Worm (Caenorhabditis elegans) whole organism, early embryonic: ENCODE measurements around the gene ttr-29.

Experiments used
- B0310.2 ChIP-seq: sonication (generic microtip); optimal IDR thresholded peaks from 2 replicates; lab custom pipeline; 2016; ENCODE audit warnings: mild to moderate bottlenecking, missing genetic modification characterization, missing compliant biosample characterization
- F13C5.2 ChIP-seq: sonication (generic microtip); optimal IDR thresholded peaks from 2 replicates; lab custom pipeline; 2017; ENCODE audit warnings: mild to moderate bottlenecking, missing genetic modification characterization, inconsistent platforms, missing compliant biosample characterization
- aly-1 ChIP-seq: sonication (generic microtip); optimal IDR thresholded peaks from 2 replicates; lab custom pipeline; 2016; ENCODE audit warnings: missing genetic modification characterization, missing compliant biosample characterization
- ama-1 ChIP-seq: fragments of 150-350 bp; optimal IDR thresholded peaks from 2 replicates; lab custom pipeline; 2014
- ceh-36 ChIP-seq: sonication (generic microtip); optimal IDR thresholded peaks from 2 replicates; lab custom pipeline; 2016; ENCODE audit warnings: missing genetic modification characterization, inconsistent platforms, missing compliant biosample characterization
- ets-7 ChIP-seq: sonication (generic microtip); optimal IDR thresholded peaks from 2 replicates; lab custom pipeline; 2016; ENCODE audit warnings: missing genotype, missing genetic modification characterization, missing compliant biosample characterization
- flt-1 ChIP-seq: fragments of 200-800 bp; sonication (Bioruptor generic); IDR thresholded peaks from 2 replicates; pipeline ENCODE4 v1.3.6; 2022; ENCODE audit warnings: missing genetic modification characterization, missing compliant biosample characterization
- hmbx-1 ChIP-seq: sonication (generic microtip); optimal IDR thresholded peaks from 2 replicates; lab custom pipeline; 2016; ENCODE audit warnings: mild to moderate bottlenecking, missing genetic modification characterization, missing compliant biosample characterization
- hnd-1 ChIP-seq: sonication (generic microtip); optimal IDR thresholded peaks from 2 replicates; lab custom pipeline; 2016; ENCODE audit warnings: missing genetic modification characterization, missing compliant biosample characterization
- pes-1 ChIP-seq: fragments of 200-800 bp; sonication (Bioruptor generic); IDR thresholded peaks from 2 replicates; pipeline ENCODE4 v1.3.6; 2022; ENCODE audit warnings: missing genetic modification reagents, missing genetic modification characterization, missing compliant biosample characterization
- scrt-1 ChIP-seq: fragments of 200-800 bp; sonication (Bioruptor generic); IDR thresholded peaks from 2 replicates; pipeline ENCODE4 v1.3.6; 2022; ENCODE audit warnings: missing genetic modification characterization, missing compliant biosample characterization
- tbx-11 ChIP-seq: fragments of 200-800 bp; sonication (Bioruptor generic); IDR thresholded peaks from 2 replicates; pipeline ENCODE4 v1.3.6; 2022; ENCODE audit warnings: missing genetic modification characterization, missing compliant biosample characterization

DNA sequence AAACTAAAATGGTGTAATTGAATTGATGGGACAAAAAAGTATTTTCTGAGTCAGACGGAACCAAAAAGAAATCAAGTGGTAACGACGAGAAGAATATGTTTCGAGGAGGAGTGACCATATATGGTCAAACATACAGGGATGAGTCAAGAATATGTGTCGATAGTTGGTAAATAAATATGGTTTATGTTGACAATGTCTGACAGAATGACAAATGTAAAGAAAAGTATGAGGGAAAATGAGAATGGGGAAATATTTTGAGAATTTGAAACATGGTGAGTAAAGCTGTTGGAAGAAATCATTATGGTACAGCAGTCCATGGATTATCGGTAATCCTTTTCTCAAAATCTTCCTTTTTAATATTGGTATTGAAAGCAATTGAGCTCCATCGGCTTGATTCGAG, 38.6 kb downstream of the ttr-29 start, which contains the start of gene nspg-1:
- no peak for TF ChIP-seq flt-1 (GFP tag; lab: Robert Waterston, UW)
- TF ChIP-seq F13C5.2, result no peak
- TF ChIP-seq hnd-1 (tag; lab: Kevin White, UChicago), result no peak
- no peak for TF ChIP-seq ama-1 (lab: Kevin White, UChicago)
- no peak for TF ChIP-seq ets-7
- TF ChIP-seq scrt-1, result no peak
- TF ChIP-seq B0310.2 (tag; lab: Kevin White, UChicago), result no peak
- TF ChIP-seq ceh-36 (tag; lab: Kevin White, UChicago), result no peak
- TF ChIP-seq aly-1 (tag; lab: Kevin White, UChicago), result no peak
- no peak for TF ChIP-seq tbx-11
- TF ChIP-seq pes-1, result no peak
- TF ChIP-seq hmbx-1 (tag; lab: Kevin White, UChicago), result no peak
